Worm (Caenorhabditis elegans): Measurements from ENCODE around the gene srd-13.

srd-13 gene

ce11 chrIV:5595567-5595966 is 39.9 kb downstream of the srd-13 start:
- TF ChIP-seq unc-55 (GFP tag; optimal IDR thresholded peaks at IDR 0.05) (no peak), hlh-8 (tag; optimal IDR thresholded peaks at IDR 0.05) (no peak), nhr-11 (tag; optimal IDR thresholded peaks at IDR 0.05) (no peak), ceh-2 (tag; optimal IDR thresholded peaks at IDR 0.05) (no peak), ceh-22 (tag; optimal IDR thresholded peaks at IDR 0.05) (no peak), pag-3 (tag; optimal IDR thresholded peaks at IDR 0.05; ENCODE audit: borderline replicate concordance) (no peak), nfya-1 (tag; optimal IDR thresholded peaks at IDR 0.05) (no peak), rnt-1 (tag; optimal IDR thresholded peaks at IDR 0.05) (no peak), dve-1 (tag; optimal IDR thresholded peaks at IDR 0.05) (no peak), ceh-34 (tag; optimal IDR thresholded peaks at IDR 0.05) (no peak), hlh-13 (GFP tag; optimal IDR thresholded peaks at IDR 0.05) (no peak), tbx-7 (tag; optimal IDR thresholded peaks at IDR 0.05) (no peak), ceh-30 (tag; optimal IDR thresholded peaks at IDR 0.05) (no peak)

- TF ChIP-seq unc-55 (GFP tag; optimal IDR thresholded peaks at IDR 0.05) (peak; percentile 97), ceh-18 (tag; optimal IDR thresholded peaks at IDR 0.05) (peak; percentile 89), rnt-1 (tag; optimal IDR thresholded peaks at IDR 0.05) (peak; percentile 73), ceh-34 (tag; optimal IDR thresholded peaks at IDR 0.05) (peak; percentile 15), npax-4 (tag; optimal IDR thresholded peaks at IDR 0.05) (no peak)
Measured at ce11 chrIV:5593804-5594214, 41.6 kb downstream of the srd-13 start.

ce11 chrIV:5592956-5593355 is 42.5 kb downstream of the srd-13 start:
- TF ChIP-seq ceh-24 (tag; optimal IDR thresholded peaks at IDR 0.05) = no peak
- TF ChIP-seq pros-1 (tag; optimal IDR thresholded peaks at IDR 0.05) = no peak
- no peak for TF ChIP-seq tbx-7 (tag; optimal IDR thresholded peaks at IDR 0.05)
- TF ChIP-seq pat-9 (tag; optimal IDR thresholded peaks at IDR 0.05) = no peak
- no peak for TF ChIP-seq lin-11 (tag; optimal IDR thresholded peaks at IDR 0.05)
- no peak for TF ChIP-seq che-1 (tag; optimal IDR thresholded peaks at IDR 0.05)
- no peak for TF ChIP-seq C08G9.2 (tag; optimal IDR thresholded peaks at IDR 0.05)
- no peak for TF ChIP-seq ceh-31 (tag; optimal IDR thresholded peaks at IDR 0.05)
- no peak for TF ChIP-seq gmeb-2 (tag; optimal IDR thresholded peaks at IDR 0.05)

ce11 chrIV:5591134-5591533 is 44.3 kb downstream of the srd-13 start:
- no peak for TF ChIP-seq eyg-1 (tag; optimal IDR thresholded peaks at IDR 0.05)
- no peak for TF ChIP-seq fax-1 (tag; optimal IDR thresholded peaks at IDR 0.05)
- TF ChIP-seq ceh-6 (GFP tag; optimal IDR thresholded peaks at IDR 0.05) = no peak
- peak; percentile 56 for TF ChIP-seq hlh-30 (tag; optimal IDR thresholded peaks at IDR 0.05; ENCODE audit: insufficient read depth)
- no peak for TF ChIP-seq pag-3 (tag; optimal IDR thresholded peaks at IDR 0.05; ENCODE audit: borderline replicate concordance)
- no peak for TF ChIP-seq hlh-15 (tag; optimal IDR thresholded peaks at IDR 0.05)
- no peak for TF ChIP-seq Y22D7AL.16 (tag; optimal IDR thresholded peaks at IDR 0.05)
- no peak for TF ChIP-seq rnt-1 (tag; optimal IDR thresholded peaks at IDR 0.05)
- no peak for TF ChIP-seq syd-9 (tag; optimal IDR thresholded peaks at IDR 0.05)
- peak; percentile 57 for TF ChIP-seq ceh-18 (tag; optimal IDR thresholded peaks at IDR 0.05)
- TF ChIP-seq npax-4 (tag; optimal IDR thresholded peaks at IDR 0.05) = no peak
- no peak for TF ChIP-seq ceh-31 (tag; optimal IDR thresholded peaks at IDR 0.05)
- TF ChIP-seq ttx-3 (tag; optimal IDR thresholded peaks at IDR 0.05) = no peak
- no peak for TF ChIP-seq odd-2 (tag; optimal IDR thresholded peaks at IDR 0.05)

ce11 chrIV:5590120-5590519 is 45.3 kb downstream of the srd-13 start:
- TF ChIP-seq npax-4 (tag; optimal IDR thresholded peaks at IDR 0.05) (no peak), ref-2 (tag; optimal IDR thresholded peaks at IDR 0.05) (no peak), pros-1 (tag; optimal IDR thresholded peaks at IDR 0.05) (no peak), ets-4 (tag; optimal IDR thresholded peaks at IDR 0.05) (no peak), T23F11.4 (GFP tag; optimal IDR thresholded peaks at IDR 0.05) (no peak), pha-4 (tag; optimal IDR thresholded peaks at IDR 0.05) (no peak), nfya-1 (tag; optimal IDR thresholded peaks at IDR 0.05) (no peak), ama-1 (optimal IDR thresholded peaks at IDR 0.05) (no peak), pha-2 (tag; optimal IDR thresholded peaks at IDR 0.05) (no peak)

Measured in whole organism, late embryonic.